Fruit fly (Drosophila melanogaster) Kc167 (cell line): ENCODE data around the gene Polr2J.

Experiments used
- Myc ChIP-seq: fragments of >200 bp; optimal IDR thresholded peaks from 2 replicates; lab custom pipeline; 2017; ENCODE audit warnings: missing external identifiers
- Sin3A ChIP-seq: fragments of >200 bp; optimal IDR thresholded peaks from 2 replicates; lab custom pipeline; 2018; ENCODE audit warnings: missing external identifiers
- h ChIP-seq: fragments of >200 bp; optimal IDR thresholded peaks from 3 replicates; lab custom pipeline; 2018; ENCODE audit warnings: missing external identifiers
- insv ChIP-seq: fragments of >200 bp; optimal IDR thresholded peaks from 3 replicates; lab custom pipeline; 2018; ENCODE audit warnings: missing external identifiers
- psq ChIP-seq: fragments of >200 bp; optimal IDR thresholded peaks from 2 replicates; lab custom pipeline; 2017; ENCODE audit warnings: missing external identifiers
- ttk ChIP-seq: sonication (Bioruptor generic); optimal IDR thresholded peaks from 2 replicates; lab custom pipeline; 2017; ENCODE audit warnings: missing external identifiers

DNA sequence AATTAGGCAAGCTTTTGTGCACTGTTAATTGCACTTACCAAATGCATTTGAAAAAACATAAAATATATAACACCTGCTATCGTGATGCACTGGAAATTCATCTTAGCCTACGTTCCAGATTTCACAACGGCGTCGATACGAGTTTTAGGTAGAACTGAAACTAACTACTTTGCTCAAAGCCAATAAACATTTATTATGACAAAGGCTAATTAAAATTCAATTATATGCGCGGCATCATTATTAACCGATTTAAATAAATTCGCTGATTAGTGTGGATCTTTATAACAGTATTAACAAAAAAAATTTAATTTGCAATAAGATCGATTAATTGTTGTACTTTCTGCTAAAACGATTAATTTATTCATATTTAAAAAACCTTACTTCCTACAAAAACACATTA, 26.3 kb upstream of the Polr2J start, which contains the start of gene CG33928:
- TF ChIP-seq h (lab: Kevin White, UChicago) = no peak
- no peak for TF ChIP-seq Sin3A (lab: Kevin White, UChicago)
- TF ChIP-seq Myc (lab: Kevin White, UChicago) = no peak
- TF ChIP-seq psq (lab: Kevin White, UChicago) = no peak
- TF ChIP-seq ttk (lab: Kevin White, UChicago) = no peak
- TF ChIP-seq insv (lab: Kevin White, UChicago) = no peak
